Fruit fly (Drosophila melanogaster) whole organism, embryonic: ENCODE results near the gene CG6654.

ENCODE experiments used
- ATbp ChIP-seq: fragments of 200-800 bp; sonication (Bioruptor generic); optimal IDR thresholded peaks from 2 replicates; lab custom pipeline; 2017; ENCODE audit warnings: missing biosample characterization, mild to moderate bottlenecking, missing genetic modification characterization, missing genetic modification reagents
- Aef1 ChIP-seq: fragments of 200-800 bp; sonication (Bioruptor generic); IDR thresholded peaks from 3 replicates; pipeline ENCODE4 v1.3.6; 2022; ENCODE audit warnings: missing biosample characterization, missing genetic modification characterization
- Atf3 ChIP-seq: fragments of 200-800 bp; sonication (Bioruptor generic); optimal IDR thresholded peaks from 3 replicates; lab custom pipeline; 2016; ENCODE audit warnings: missing biosample characterization, missing genetic modification characterization
- Awh ChIP-seq: fragments of 200-800 bp; sonication (Bioruptor generic); IDR thresholded peaks from 2 replicates; pipeline ENCODE4, ENCODE4 v1.3.6; 2022; ENCODE audit warnings: missing biosample characterization, missing genetic modification characterization
- CG12659 ChIP-seq: fragments of 200-800 bp; sonication (Bioruptor generic); optimal IDR thresholded peaks from 3 replicates; lab custom pipeline; 2017; ENCODE audit warnings: mild to moderate bottlenecking, missing biosample characterization, missing genetic modification reagents, missing genetic modification characterization
- CG17568 ChIP-seq: fragments of 200-800 bp; sonication (Bioruptor generic); optimal IDR thresholded peaks from 2 replicates; lab custom pipeline; 2018; ENCODE audit warnings: missing biosample characterization, mild to moderate bottlenecking, missing genetic modification characterization, moderate library complexity
- CG17802 ChIP-seq: fragments of 200-800 bp; sonication (Bioruptor generic); optimal IDR thresholded peaks from 2 replicates; lab custom pipeline; 2018; ENCODE audit warnings: missing biosample characterization, mild to moderate bottlenecking, missing genetic modification characterization, moderate library complexity
- CG3065 ChIP-seq: fragments of 200-800 bp; sonication (Bioruptor generic); optimal IDR thresholded peaks from 2 replicates; lab custom pipeline; 2016; ENCODE audit warnings: missing biosample characterization, missing genetic modification characterization
- CG32772 ChIP-seq: fragments of 200-800 bp; sonication (Bioruptor generic); IDR thresholded peaks from 2 replicates; pipeline ENCODE4 v1.3.6; 2022; ENCODE audit warnings: missing biosample characterization, missing genetic modification characterization
- CG33213 ChIP-seq: fragments of 200-800 bp; sonication (Bioruptor generic); optimal IDR thresholded peaks from 3 replicates; lab custom pipeline; 2016; ENCODE audit warnings: missing biosample characterization, missing genetic modification characterization
- CG4424 ChIP-seq: fragments of 200-800 bp; sonication (Bioruptor generic); optimal IDR thresholded peaks from 3 replicates; lab custom pipeline; 2016; ENCODE audit warnings: missing biosample characterization, missing genetic modification characterization
- CG4617 ChIP-seq: fragments of 200-800 bp; sonication (Bioruptor generic); optimal IDR thresholded peaks from 3 replicates; lab custom pipeline; 2016; ENCODE audit warnings: missing biosample characterization, missing genetic modification characterization, borderline replicate concordance
- CG4730 ChIP-seq: fragments of 200-800 bp; sonication (Bioruptor generic); IDR thresholded peaks from 2 replicates; pipeline ENCODE4 v1.3.6; 2022; ENCODE audit warnings: missing biosample characterization, missing genetic modification characterization
- CG6765 ChIP-seq: fragments of 200-800 bp; sonication (Bioruptor generic); optimal IDR thresholded peaks from 3 replicates; lab custom pipeline; 2017; ENCODE audit warnings: missing biosample characterization, mild to moderate bottlenecking, missing genetic modification characterization
- CG6854 ChIP-seq: fragments of 200-800 bp; sonication (Bioruptor generic); optimal IDR thresholded peaks from 3 replicates; lab custom pipeline; 2017; ENCODE audit warnings: missing biosample characterization, mild to moderate bottlenecking, missing genetic modification characterization
- CG7745 ChIP-seq: fragments of 200-800 bp; sonication (Bioruptor generic); optimal IDR thresholded peaks from 2 replicates; lab custom pipeline; 2018; ENCODE audit warnings: missing biosample characterization, mild to moderate bottlenecking, missing genetic modification characterization, moderate library complexity
- CG7786 ChIP-seq: fragments of 200-800 bp; sonication (Bioruptor generic); optimal IDR thresholded peaks from 2 replicates; lab custom pipeline; 2016; ENCODE audit warnings: missing biosample characterization, missing genetic modification characterization
- CG8388 ChIP-seq: fragments of 200-800 bp; sonication (Bioruptor generic); optimal IDR thresholded peaks from 2 replicates; lab custom pipeline; 2019; ENCODE audit warnings: missing biosample characterization, mild to moderate bottlenecking, missing genetic modification characterization, moderate library complexity
- CG8924 ChIP-seq: fragments of 200-800 bp; optimal IDR thresholded peaks from 3 replicates; lab custom pipeline; 2019; ENCODE audit warnings: missing biosample characterization, mild to moderate bottlenecking, missing genetic modification characterization, moderate library complexity
- Dek ChIP-seq: fragments of 200-800 bp; sonication (Bioruptor generic); optimal IDR thresholded peaks from 3 replicates; lab custom pipeline; 2019; ENCODE audit warnings: missing biosample characterization, mild to moderate bottlenecking, missing genetic modification characterization, moderate library complexity
- Dll ChIP-seq: fragments of 200-800 bp; sonication (Bioruptor generic); IDR thresholded peaks from 4 replicates; pipeline ENCODE4 v1.3.6; 2022; ENCODE audit warnings: missing biosample characterization, missing genetic modification characterization; ENCODE audit not compliant: partially characterized antibody
- Drgx ChIP-seq: fragments of 200-800 bp; sonication (Bioruptor generic); IDR thresholded peaks from 2 replicates; pipeline ENCODE4 v1.3.6; 2022; ENCODE audit warnings: missing biosample characterization, missing genetic modification characterization
- Fer2 ChIP-seq: fragments of 200-800 bp; sonication (Bioruptor generic); optimal IDR thresholded peaks from 2 replicates; lab custom pipeline; 2018; ENCODE audit warnings: missing biosample characterization, mild to moderate bottlenecking, missing genetic modification characterization, moderate library complexity
- Hand ChIP-seq: fragments of 200-800 bp; sonication (Bioruptor generic); optimal IDR thresholded peaks from 2 replicates; lab custom pipeline; 2017; ENCODE audit warnings: mild to moderate bottlenecking, missing biosample characterization, missing genetic modification reagents, missing genetic modification characterization
- Hey ChIP-seq: fragments of 200-800 bp; sonication (Bioruptor generic); optimal IDR thresholded peaks from 3 replicates; lab custom pipeline; 2018; ENCODE audit warnings: missing biosample characterization, mild to moderate bottlenecking, missing genetic modification characterization
- NC2β ChIP-seq: fragments of 200-800 bp; sonication (Bioruptor generic); optimal IDR thresholded peaks from 2 replicates; lab custom pipeline; 2016; ENCODE audit warnings: missing biosample characterization, missing genetic modification characterization
- Nf-YC ChIP-seq: fragments of 200-800 bp; optimal IDR thresholded peaks from 3 replicates; lab custom pipeline; 2019; ENCODE audit warnings: missing biosample characterization, mild to moderate bottlenecking, missing genetic modification characterization, moderate library complexity
- PHDP ChIP-seq: fragments of 200-800 bp; sonication (Bioruptor generic); optimal IDR thresholded peaks from 3 replicates; lab custom pipeline; 2018; ENCODE audit warnings: missing biosample characterization, mild to moderate bottlenecking, missing genetic modification characterization, moderate library complexity
- Sry-β ChIP-seq: fragments of 200-800 bp; sonication (Bioruptor generic); optimal IDR thresholded peaks from 2 replicates; lab custom pipeline; 2018; ENCODE audit warnings: missing biosample characterization, mild to moderate bottlenecking, missing genetic modification characterization, moderate library complexity
- Vsx1 ChIP-seq: fragments of 200-800 bp; sonication (Bioruptor generic); optimal IDR thresholded peaks from 2 replicates; lab custom pipeline; 2017; ENCODE audit warnings: missing biosample characterization, mild to moderate bottlenecking, missing genetic modification characterization, missing genetic modification reagents
- Xbp1 ChIP-seq: fragments of 200-800 bp; sonication (Bioruptor generic); optimal IDR thresholded peaks from 3 replicates; lab custom pipeline; 2016; ENCODE audit warnings: missing biosample characterization, mild to moderate bottlenecking, missing genetic modification characterization
- amos ChIP-seq: fragments of 200-800 bp; sonication (Bioruptor generic); IDR thresholded peaks from 2 replicates; pipeline ENCODE4 v1.3.6; 2022; ENCODE audit warnings: missing biosample characterization, missing genetic modification characterization; ENCODE audit not compliant: partially characterized antibody
- ash1 ChIP-seq: fragments of 200-800 bp; sonication (Bioruptor generic); optimal IDR thresholded peaks from 2 replicates; lab custom pipeline; 2018; ENCODE audit warnings: missing biosample characterization, mild to moderate bottlenecking, missing genetic modification characterization
- br ChIP-seq: fragments of >200 bp; optimal IDR thresholded peaks from 2 replicates; lab custom pipeline; 2017
- chinmo ChIP-seq: fragments of 200-800 bp; sonication (Bioruptor generic); IDR thresholded peaks from 4 replicates; pipeline ENCODE4 v1.3.6; 2022; ENCODE audit warnings: missing biosample characterization, missing genetic modification characterization; ENCODE audit not compliant: partially characterized antibody
- ci ChIP-seq: fragments of 200-800 bp; sonication (Bioruptor generic); IDR thresholded peaks from 3 replicates; pipeline ENCODE4 v1.3.6; 2022; ENCODE audit warnings: missing biosample characterization, missing genetic modification characterization
- da ChIP-seq: fragments of 200-800 bp; sonication (Bioruptor generic); optimal IDR thresholded peaks from 2 replicates; lab custom pipeline; 2016; ENCODE audit warnings: missing biosample characterization, missing genetic modification characterization
- danr ChIP-seq: fragments of 200-800 bp; sonication (Bioruptor generic); IDR thresholded peaks from 2 replicates; pipeline ENCODE4 v1.3.6; 2022; ENCODE audit warnings: missing biosample characterization, missing genetic modification characterization
- dysf ChIP-seq: fragments of 200-800 bp; sonication (Bioruptor generic); IDR thresholded peaks from 3 replicates; pipeline ENCODE4 v1.3.6; 2022; ENCODE audit warnings: missing biosample characterization, missing genetic modification characterization
- fd3F ChIP-seq: fragments of 200-800 bp; sonication (Bioruptor generic); optimal IDR thresholded peaks from 2 replicates; lab custom pipeline; 2018; ENCODE audit warnings: missing biosample characterization, mild to moderate bottlenecking, missing genetic modification characterization, moderate library complexity
- gcm2 ChIP-seq: fragments of 200-800 bp; sonication (Bioruptor generic); optimal IDR thresholded peaks from 2 replicates; lab custom pipeline; 2016; ENCODE audit warnings: missing biosample characterization, missing genetic modification characterization
- ken ChIP-seq: fragments of 200-800 bp; sonication (Bioruptor generic); IDR thresholded peaks from 3 replicates; pipeline ENCODE4 v1.3.6; 2022; ENCODE audit warnings: missing biosample characterization, missing genetic modification characterization
- odd ChIP-seq: fragments of 200-800 bp; sonication (Bioruptor generic); optimal IDR thresholded peaks from 2 replicates; lab custom pipeline; 2017; ENCODE audit warnings: missing biosample characterization, mild to moderate bottlenecking, missing genetic modification characterization
- ranshi ChIP-seq: fragments of 200-800 bp; sonication (Bioruptor generic); IDR thresholded peaks from 2 replicates; pipeline ENCODE4 v1.3.6; 2022; ENCODE audit warnings: missing biosample characterization, missing genetic modification characterization
- salm ChIP-seq: fragments of 200-800 bp; sonication (Bioruptor generic); optimal IDR thresholded peaks from 2 replicates; lab custom pipeline; 2018; ENCODE audit warnings: missing biosample characterization, mild to moderate bottlenecking, missing genetic modification characterization
- seq ChIP-seq: fragments of 200-800 bp; sonication (Bioruptor generic); IDR thresholded peaks from 2 replicates; pipeline ENCODE4 v1.3.6; 2022; ENCODE audit warnings: missing biosample characterization, missing genetic modification characterization
- z ChIP-seq: fragments of 200-800 bp; sonication (Bioruptor generic); IDR thresholded peaks from 3 replicates; pipeline ENCODE4 v1.3.6; 2022; ENCODE audit warnings: missing biosample characterization, missing genetic modification characterization
- zfh2 ChIP-seq: fragments of 200-800 bp; sonication (Bioruptor generic); optimal IDR thresholded peaks from 2 replicates; lab custom pipeline; 2016; ENCODE audit warnings: missing biosample characterization, missing genetic modification characterization

Gene CG6654

DNA sequence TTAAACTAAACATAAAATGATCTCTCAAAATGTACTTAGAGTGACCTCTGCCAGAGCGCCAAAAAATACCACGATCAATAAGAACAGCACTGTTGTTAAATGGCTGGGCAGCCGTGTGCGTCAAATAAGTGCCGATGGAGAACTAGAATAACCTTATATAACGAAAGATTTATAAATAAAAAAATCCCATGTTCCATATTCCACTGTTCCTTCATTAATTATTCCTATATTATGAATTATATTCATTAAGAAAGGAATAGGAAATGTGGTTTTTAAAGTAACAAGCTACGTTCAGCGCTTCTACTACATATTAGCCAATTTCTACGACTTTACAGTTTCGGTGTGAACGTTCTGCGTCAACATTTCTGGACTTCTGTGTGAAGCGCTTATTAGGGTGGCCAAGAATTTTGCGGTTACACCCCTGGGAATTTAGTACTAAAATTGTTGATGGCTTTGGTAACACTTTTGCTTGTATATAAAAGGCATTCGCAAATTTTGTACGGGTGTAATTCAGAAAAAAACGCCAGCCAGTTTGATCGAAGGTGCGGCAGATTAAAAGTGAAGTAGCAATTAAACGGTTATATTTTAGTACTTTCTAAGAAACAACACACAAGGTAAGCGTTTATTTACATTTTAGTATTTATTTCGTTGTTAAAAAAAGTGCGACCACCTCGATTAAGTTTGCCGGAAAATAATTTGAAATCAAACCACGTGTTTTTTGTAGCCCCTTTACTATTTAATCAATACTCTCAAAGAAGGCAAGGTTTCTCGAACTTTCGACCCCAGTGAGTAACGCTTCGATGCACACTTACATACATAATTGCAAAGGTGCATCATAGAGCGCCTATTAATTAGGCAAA, 29.0 kb upstream of the CG6654 start, which contains the start of the genes tefu and Hsc70-4 (continued):
- TF ChIP-seq chinmo (GFP tag; lab: Robert Waterston, UW), result peak; percentile 63; the same call in 1 of the 4 replicates
- peak; percentile 55 for TF ChIP-seq CG33213 (GFP tag; lab: Kevin White, UChicago)
- TF ChIP-seq Xbp1 (GFP tag; lab: Kevin White, UChicago), result peak; percentile 90
- TF ChIP-seq Atf3 (GFP tag; lab: Kevin White, UChicago), result peak; percentile 71
- no peak for TF ChIP-seq ash1 (GFP tag; lab: Kevin White, UChicago)
- TF ChIP-seq CG17568, result no peak
- peak; percentile 89 for TF ChIP-seq ranshi (GFP tag; lab: Robert Waterston, UW)
- peak; percentile 21 for TF ChIP-seq Fer2 (tag; lab: Kevin White, UChicago)
- peak; percentile 46 for TF ChIP-seq CG8924
- peak; percentile 81 for TF ChIP-seq zfh2 (GFP tag; lab: Kevin White, UChicago)
- peak; percentile 30 for TF ChIP-seq Nf-YC (tag; lab: Kevin White, UChicago)
- peak; percentile 6 for TF ChIP-seq salm (tag; lab: Kevin White, UChicago)
- TF ChIP-seq Awh, result 0 out of 2 replicates have a peak, but pooled peaks have one; percentile 8
- no peak for TF ChIP-seq Dll (GFP tag; lab: Robert Waterston, UW)
- TF ChIP-seq Hey (tag; lab: Kevin White, UChicago), result no peak
- peak; percentile 81 for TF ChIP-seq ken (GFP tag; lab: Robert Waterston, UW)
- TF ChIP-seq CG4424 (GFP tag; lab: Kevin White, UChicago), result peak; percentile 82
- TF ChIP-seq PHDP, result peak; percentile 56
- TF ChIP-seq CG12659 (GFP tag; lab: Kevin White, UChicago), result peak; percentile 80
- peak; percentile 76 for TF ChIP-seq CG32772 (GFP tag; lab: Robert Waterston, UW)
- TF ChIP-seq br (lab: Kevin White, UChicago), result no peak
- TF ChIP-seq z, result no peak; the same call in 2 of the 3 replicates
- TF ChIP-seq gcm2 (GFP tag; lab: Kevin White, UChicago), result peak; percentile 46
- TF ChIP-seq CG4617 (GFP tag; lab: Kevin White, UChicago), result peak; percentile 38
- peak; percentile 63 for TF ChIP-seq seq (GFP tag; lab: Robert Waterston, UW)
- TF ChIP-seq ATbp (GFP tag; lab: Kevin White, UChicago), result peak; percentile 31
- TF ChIP-seq da, result no peak
- peak; percentile 60 for TF ChIP-seq CG7786 (GFP tag; lab: Kevin White, UChicago)
- TF ChIP-seq odd, result peak; percentile 31
- peak; percentile 51; the same call in 1 of the 2 replicates for TF ChIP-seq amos (GFP tag; lab: Robert Waterston, UW)
- peak; percentile 42; the same call in 1 of the 2 replicates for TF ChIP-seq Drgx
- peak; percentile 50 for TF ChIP-seq CG8388 (GFP tag; lab: Kevin White, UChicago)
- TF ChIP-seq CG3065 (GFP tag; lab: Kevin White, UChicago), result peak; percentile 58
- peak; percentile 76; the same call in 2 of the 3 replicates for TF ChIP-seq ci (GFP tag; lab: Robert Waterston, UW)
- TF ChIP-seq CG17802 (tag; lab: Kevin White, UChicago), result peak; percentile 97
- peak; percentile 70; the same call in 1 of the 2 replicates for TF ChIP-seq danr
- peak; percentile 86 for TF ChIP-seq Aef1
- TF ChIP-seq NC2β, result peak; percentile 69
- TF ChIP-seq Vsx1 (GFP tag; lab: Kevin White, UChicago), result no peak
- TF ChIP-seq CG6854, result no peak
- peak; percentile 63 for TF ChIP-seq CG4730 (GFP tag; lab: Robert Waterston, UW)
- TF ChIP-seq dysf (GFP tag; lab: Robert Waterston, UW), result peak; percentile 85
- TF ChIP-seq Sry-β, result peak; percentile 62
- no peak for TF ChIP-seq CG6765 (GFP tag; lab: Kevin White, UChicago)
- no peak for TF ChIP-seq Hand (GFP tag; lab: Kevin White, UChicago)
- peak; percentile 75 for TF ChIP-seq Dek
- peak; percentile 41 for TF ChIP-seq CG7745
- TF ChIP-seq fd3F (GFP tag; lab: Kevin White, UChicago), result peak; percentile 33
